Worm (Caenorhabditis elegans) whole organism, L1 larva: ENCODE measurements around the gene ift-139.

Source experiments
- C04F5.9 ChIP-seq: sonication (generic microtip); optimal IDR thresholded peaks from 2 replicates; lab custom pipeline; 2016; ENCODE audit warnings: missing genetic modification characterization, missing compliant biosample characterization
- C34B4.2 ChIP-seq: sonication (generic microtip); optimal IDR thresholded peaks from 2 replicates; lab custom pipeline; 2017; ENCODE audit warnings: mild to moderate bottlenecking, missing genetic modification characterization, missing compliant biosample characterization
- F16B12.6 ChIP-seq: fragments of 150-350 bp; optimal IDR thresholded peaks from 2 replicates; lab custom pipeline; 2014; ENCODE audit warnings: missing biosample characterization, missing genetic modification characterization
- Y116A8C.19 ChIP-seq: sonication (generic microtip); optimal IDR thresholded peaks from 2 replicates; lab custom pipeline; 2016; ENCODE audit warnings: missing compliant biosample characterization, missing genetic modification characterization, borderline replicate concordance
- aly-2 ChIP-seq: fragments of 150-350 bp; optimal IDR thresholded peaks from 2 replicates; lab custom pipeline; 2014; ENCODE audit warnings: missing biosample characterization, missing genetic modification characterization
- blmp-1 ChIP-seq: fragments of 150-350 bp; optimal IDR thresholded peaks from 2 replicates; lab custom pipeline; 2014; ENCODE audit warnings: missing biosample characterization, missing genetic modification characterization
- ceh-8 ChIP-seq: fragments of 200-800 bp; sonication (Bioruptor generic); optimal IDR thresholded peaks from 2 replicates; lab custom pipeline; 2018; ENCODE audit warnings: mild to moderate bottlenecking, missing genetic modification characterization, moderate library complexity, missing compliant biosample characterization
- ces-1 ChIP-seq: fragments of 150-350 bp; optimal IDR thresholded peaks from 2 replicates; lab custom pipeline; 2014; ENCODE audit warnings: missing biosample characterization, missing genetic modification reagents, missing genetic modification characterization
- dpl-1 ChIP-seq, 3 experiments: fragments of 150-350 bp in 2 of 3; sonication (generic microtip) in 1 of 3; optimal IDR thresholded peaks; 2 replicates each; lab custom pipeline; 2014 to 2017; ENCODE audit warnings: missing biosample characterization in 3 of 3, missing genetic modification characterization in 3 of 3, missing genetic modification reagents in 3 of 3
- egl-27 ChIP-seq, 2 experiments: fragments of 150-350 bp in 1 of 2; sonication (generic microtip); optimal IDR thresholded peaks; 3 replicates each; lab custom pipeline; 2017 to 2018; ENCODE audit warnings: missing biosample characterization in 2 of 2, missing genetic modification characterization in 2 of 2, missing genetic modification reagents in 2 of 2
- ets-5 ChIP-seq: fragments of 200-800 bp; sonication (Bioruptor generic); IDR thresholded peaks from 2 replicates; pipeline ENCODE4 v1.3.6; 2022; ENCODE audit warnings: missing genetic modification characterization, missing compliant biosample characterization
- fkh-10 ChIP-seq: sonication (generic microtip); optimal IDR thresholded peaks from 2 replicates; lab custom pipeline; 2017; ENCODE audit warnings: missing biosample characterization, missing genetic modification reagents, missing genetic modification characterization
- fkh-8 ChIP-seq: sonication (generic microtip); optimal IDR thresholded peaks from 2 replicates; lab custom pipeline; 2016; ENCODE audit warnings: mild to moderate bottlenecking, missing genetic modification characterization, missing compliant biosample characterization
- fos-1 ChIP-seq: fragments of 150-350 bp; optimal IDR thresholded peaks from 2 replicates; lab custom pipeline; 2014; ENCODE audit warnings: missing biosample characterization, missing genetic modification characterization
- hlh-17 ChIP-seq: fragments of 200-800 bp; sonication (Bioruptor generic); optimal IDR thresholded peaks from 2 replicates; lab custom pipeline; 2018; ENCODE audit warnings: missing genetic modification characterization, mild to moderate bottlenecking, missing compliant biosample characterization, moderate library complexity, borderline replicate concordance
- hlh-4 ChIP-seq: sonication (generic microtip); optimal IDR thresholded peaks from 2 replicates; lab custom pipeline; 2016; ENCODE audit warnings: mild to moderate bottlenecking, missing genetic modification characterization, missing compliant biosample characterization
- hpl-2 ChIP-seq: fragments of 150-350 bp; optimal IDR thresholded peaks from 2 replicates; lab custom pipeline; 2014; ENCODE audit warnings: missing biosample characterization, missing genetic modification reagents, missing genetic modification characterization
- lin-14 ChIP-seq: fragments of 200-800 bp; sonication (Bioruptor generic); optimal IDR thresholded peaks from 2 replicates; lab custom pipeline; 2018; ENCODE audit warnings: mild to moderate bottlenecking, missing genetic modification characterization, moderate library complexity, missing compliant biosample characterization
- lin-35 ChIP-seq, 2 experiments: fragments of 150-350 bp; optimal IDR thresholded peaks; 2 replicates each; lab custom pipeline; 2014; ENCODE audit warnings: missing biosample characterization in 2 of 2, missing genetic modification characterization in 2 of 2, missing genetic modification reagents in 2 of 2
- lsy-2 ChIP-seq, 2 experiments: fragments of 150-350 bp; optimal IDR thresholded peaks; 2 replicates each; lab custom pipeline; 2014; ENCODE audit warnings: missing biosample characterization in 2 of 2, missing genetic modification characterization in 2 of 2
- mab-9 ChIP-seq: fragments of 200-800 bp; sonication (Bioruptor generic); IDR thresholded peaks from 2 replicates; pipeline ENCODE4 v1.3.6; 2022; ENCODE audit warnings: missing genetic modification reagents, missing genetic modification characterization, missing compliant biosample characterization
- mep-1 ChIP-seq: fragments of 150-350 bp; optimal IDR thresholded peaks from 2 replicates; lab custom pipeline; 2014; ENCODE audit warnings: missing biosample characterization, missing genetic modification characterization
- nhr-11 ChIP-seq: fragments of 150-350 bp; optimal IDR thresholded peaks from 2 replicates; lab custom pipeline; 2014; ENCODE audit warnings: missing biosample characterization, missing genetic modification characterization
- nhr-12 ChIP-seq: sonication (generic microtip); optimal IDR thresholded peaks from 2 replicates; lab custom pipeline; 2017; ENCODE audit warnings: missing biosample characterization, missing genetic modification characterization
- nhr-19 ChIP-seq: fragments of 200-800 bp; sonication (Bioruptor generic); conservative IDR thresholded peaks from 2 replicates; pipeline ENCODE4 v1.3.6; 2022; ENCODE audit warnings: missing genetic modification characterization, missing compliant biosample characterization
- rnt-1 ChIP-seq: sonication (generic microtip); optimal IDR thresholded peaks from 2 replicates; lab custom pipeline; 2016; ENCODE audit warnings: mild to moderate bottlenecking, missing genetic modification characterization, moderate library complexity, missing compliant biosample characterization
- unc-130 ChIP-seq: fragments of 150-350 bp; optimal IDR thresholded peaks from 2 replicates; lab custom pipeline; 2017; ENCODE audit warnings: missing biosample characterization, missing genetic modification characterization, inconsistent platforms
- unc-30 ChIP-seq: sonication (generic microtip); optimal IDR thresholded peaks from 2 replicates; lab custom pipeline; 2017; ENCODE audit warnings: missing biosample characterization, missing genetic modification characterization
- unc-86 ChIP-seq: sonication (generic microtip); optimal IDR thresholded peaks from 2 replicates; lab custom pipeline; 2016; ENCODE audit warnings: missing genetic modification characterization, missing compliant biosample characterization
- unc-98 ChIP-seq: fragments of 200-800 bp; sonication (Bioruptor generic); IDR thresholded peaks from 2 replicates; pipeline ENCODE4 v1.3.6; 2022; ENCODE audit warnings: missing genetic modification characterization, missing compliant biosample characterization
- vab-15 ChIP-seq: sonication (generic microtip); optimal IDR thresholded peaks from 2 replicates; lab custom pipeline; 2017; ENCODE audit warnings: missing genotype, mild to moderate bottlenecking, missing genetic modification characterization, missing compliant biosample characterization
- ztf-4 ChIP-seq: fragments of 150-350 bp; optimal IDR thresholded peaks from 2 replicates; lab custom pipeline; 2014; ENCODE audit warnings: missing biosample characterization, missing genetic modification characterization

Gene ift-139

DNA sequence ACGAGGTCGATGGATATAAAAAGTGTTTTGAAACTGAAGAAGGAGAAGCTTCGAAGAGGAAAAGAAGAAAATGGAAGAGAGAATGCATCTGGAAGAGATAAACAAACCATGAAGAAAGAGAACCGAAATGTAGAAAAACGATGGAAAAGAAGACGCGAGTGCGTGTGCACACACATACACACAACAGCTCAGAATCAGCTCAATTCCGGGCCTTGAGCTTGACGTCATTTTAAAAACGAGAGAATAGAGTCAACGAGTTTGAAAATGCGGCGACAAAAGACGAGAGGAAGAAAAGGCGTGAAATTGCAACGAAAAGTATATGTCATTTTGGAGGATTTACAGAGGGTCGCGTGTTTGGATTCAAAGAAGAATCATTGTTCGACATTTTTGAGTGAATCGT, 39.6 kb downstream of the ift-139 start (continued):
- TF ChIP-seq C34B4.2 (tag; lab: Kevin White, UChicago): no peak
- no peak for TF ChIP-seq ztf-4 (tag; lab: Kevin White, UChicago)
- TF ChIP-seq unc-130 (tag; lab: Kevin White, UChicago): no peak

DNA sequence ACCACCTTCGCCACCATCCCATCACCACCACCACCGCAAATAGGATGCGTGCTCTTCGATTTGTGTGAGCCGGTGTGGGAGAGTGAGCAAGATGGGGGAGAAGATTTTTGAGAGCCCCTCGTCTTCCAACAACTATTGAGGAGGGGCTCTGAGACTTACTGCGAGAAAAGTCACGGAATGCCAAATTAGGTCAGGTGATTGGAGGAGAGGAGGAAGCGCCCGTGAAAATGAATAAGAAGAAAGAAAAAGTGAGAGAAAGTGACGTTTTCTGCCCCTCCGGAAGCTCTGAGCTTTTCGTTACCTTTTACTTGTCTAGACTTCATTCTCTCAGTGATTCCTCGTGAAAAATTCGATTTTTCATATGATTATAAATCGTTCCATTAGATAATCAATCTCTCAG, 40.6 kb downstream of the ift-139 start:
- no peak for TF ChIP-seq fos-1
- TF ChIP-seq unc-86: peak; percentile 67
- TF ChIP-seq F16B12.6 (tag; lab: Kevin White, UChicago): no peak
- TF ChIP-seq nhr-19 (GFP tag; lab: Robert Waterston, UW): no peak
- TF ChIP-seq unc-30: no peak
- TF ChIP-seq ceh-8: peak; percentile 37
- 0 out of 2 replicates have a peak, but pooled peaks have one; percentile 7 for TF ChIP-seq mab-9 (GFP tag; lab: Robert Waterston, UW)
- peak; percentile 36 for TF ChIP-seq fkh-8
- no peak for TF ChIP-seq fkh-10 (GFP tag; lab: Kevin White, UChicago)
- no peak for TF ChIP-seq blmp-1
- no peak for TF ChIP-seq C04F5.9 (tag; lab: Kevin White, UChicago)
- peak; percentile 55 for TF ChIP-seq lin-14 (GFP tag; lab: Kevin White, UChicago)

DNA sequence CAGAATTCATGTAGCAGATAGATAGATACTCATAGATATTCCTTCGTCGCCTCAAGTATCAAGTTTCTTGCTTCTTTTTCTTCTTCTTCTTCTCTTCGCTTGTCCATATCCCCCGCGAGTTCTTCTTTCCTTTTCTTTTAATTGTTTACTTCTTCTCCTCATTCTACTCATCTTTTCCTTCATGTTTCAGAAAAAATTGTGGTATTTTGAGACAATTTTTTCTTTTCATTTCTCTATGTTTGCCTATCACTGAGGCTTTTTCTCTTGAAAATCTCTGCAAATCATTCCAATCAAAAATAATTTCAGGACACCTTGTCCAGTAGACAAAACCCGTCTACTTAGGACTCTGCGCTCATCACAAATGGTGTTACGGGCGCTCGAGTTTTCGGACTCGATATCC, 46.4 kb downstream of the ift-139 start, which contains the start of gene T04C9.1:
T04C9.1 (plus strand) TSS at position 301 of the 400 bp plus-strand sequence.
- TF ChIP-seq hlh-4 (tag; lab: Kevin White, UChicago) (no peak), unc-130 (tag; lab: Kevin White, UChicago) (no peak), hlh-17 (GFP tag; lab: Kevin White, UChicago) (no peak), lsy-2 (tag; optimal IDR thresholded peaks at IDR 0.05; lab: Kevin White, UChicago) (no peak), egl-27 (tag; optimal IDR thresholded peaks at IDR 0.05; lab: Kevin White, UChicago) (no peak), hpl-2 (GFP tag; lab: Kevin White, UChicago) (no peak), dpl-1 (GFP tag; optimal IDR thresholded peaks at IDR 0.05; lab: Kevin White, UChicago) (no peak), aly-2 (no peak), mep-1 (tag; lab: Kevin White, UChicago) (no peak), ceh-8 (no peak), unc-86 (no peak), unc-30 (no peak), rnt-1 (no peak)

DNA sequence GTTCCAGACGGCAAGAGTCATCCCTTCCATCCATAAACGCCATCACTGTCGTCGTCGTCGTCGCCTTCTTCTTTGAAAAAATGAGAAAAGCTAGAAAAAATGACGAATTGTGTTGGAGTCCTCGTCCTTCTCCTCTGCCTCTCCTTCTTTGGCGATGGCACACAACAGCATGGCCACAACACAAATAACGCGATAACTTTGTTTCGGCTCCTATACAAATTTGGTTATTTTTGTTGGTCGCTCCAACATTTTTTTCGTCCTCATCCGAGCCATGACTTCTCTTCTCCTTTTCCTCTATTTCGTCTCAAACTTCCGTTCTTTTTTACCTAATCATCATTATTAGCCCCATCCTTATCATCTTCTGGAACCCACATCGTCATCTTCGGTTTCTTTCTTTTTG, 47.2 kb downstream of the ift-139 start:
- TF ChIP-seq Y116A8C.19 (tag; lab: Kevin White, UChicago) (no peak), lin-14 (GFP tag; lab: Kevin White, UChicago) (peak; percentile 66), hlh-4 (tag; lab: Kevin White, UChicago) (no peak), ces-1 (peak; percentile 53), fkh-10 (GFP tag; lab: Kevin White, UChicago) (peak; percentile 79), lsy-2 (tag; optimal IDR thresholded peaks at IDR 0.05; lab: Kevin White, UChicago) (peak in 1 of 2 experiments; percentile 17)

DNA sequence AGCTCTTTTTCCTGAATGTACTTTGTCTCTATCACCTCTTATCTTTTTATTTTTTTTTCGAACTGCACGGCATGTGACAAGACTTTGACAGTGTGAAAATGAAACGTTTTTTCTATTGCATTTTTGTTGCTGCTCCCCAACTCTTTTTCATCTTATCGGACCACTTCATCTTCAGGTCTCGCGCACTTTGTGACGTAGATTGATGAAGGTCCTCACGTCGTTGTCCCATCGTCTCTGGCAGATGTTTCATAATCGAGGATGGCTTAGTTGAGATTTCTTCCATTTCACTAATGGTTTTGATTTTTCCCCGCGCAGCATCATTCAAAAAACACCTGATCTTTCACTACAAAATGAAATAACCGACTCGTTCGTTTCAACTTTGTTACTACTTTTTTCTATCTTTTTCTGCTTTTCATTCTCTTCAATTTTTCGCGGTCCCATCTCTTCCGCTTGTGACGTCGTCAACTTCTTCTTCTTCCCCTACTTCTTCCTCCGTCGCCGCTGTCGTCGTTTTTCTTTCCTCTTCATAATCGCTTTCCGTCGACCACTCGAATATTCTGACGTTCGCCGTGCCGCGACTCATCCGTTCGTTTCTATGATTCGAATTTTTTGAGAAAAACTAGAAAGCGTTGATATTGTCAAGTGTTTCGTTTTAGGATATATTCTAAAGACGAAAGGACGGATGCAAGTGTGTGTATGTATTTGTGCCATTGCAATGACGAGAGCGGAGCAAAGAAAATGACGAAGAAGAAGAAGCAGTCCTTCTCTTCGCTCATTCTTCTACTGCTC, 47.9 kb downstream of the ift-139 start, which contains the start of gene T04C9.2:
T04C9.2 (plus strand) TSS at position 739 of the 789 bp plus-strand sequence.
- TF ChIP-seq lsy-2 (tag; optimal IDR thresholded peaks at IDR 0.05; lab: Kevin White, UChicago) (peak in 1 of 2 experiments; percentile 7), ces-1 (no peak), F16B12.6 (tag; lab: Kevin White, UChicago) (no peak), nhr-11 (tag; lab: Kevin White, UChicago) (no peak), ets-5 (no peak), unc-98 (no peak), nhr-12 (tag; lab: Kevin White, UChicago) (no peak), lin-35 (GFP tag; optimal IDR thresholded peaks at IDR 0.05; lab: Kevin White, UChicago) (no peak), fkh-10 (GFP tag; lab: Kevin White, UChicago) (peak; percentile 37), Y116A8C.19 (tag; lab: Kevin White, UChicago) (no peak), vab-15 (tag; lab: Kevin White, UChicago) (no peak), lin-14 (GFP tag; lab: Kevin White, UChicago) (peak; percentile 55), egl-27 (tag; optimal IDR thresholded peaks at IDR 0.05; lab: Kevin White, UChicago) (no peak)
- TF ChIP-seq, all 84 proteins: peak for 3
